Worm (Caenorhabditis elegans) whole organism, L4 larva: ENCODE results near the gene vab-3.

Experiments
- F10B5.3 ChIP-seq: sonication (generic microtip); optimal IDR thresholded peaks from 2 replicates; lab custom pipeline; 2016; ENCODE audit warnings: mild to moderate bottlenecking, missing genetic modification characterization, missing compliant biosample characterization
- F26F4.8 ChIP-seq: fragments of 200-800 bp; sonication (Bioruptor generic); conservative IDR thresholded peaks from 2 replicates; pipeline ENCODE4 v1.3.6; 2022; ENCODE audit warnings: missing genetic modification characterization, missing compliant biosample characterization
- T20F7.1 ChIP-seq: fragments of 200-800 bp; sonication (Bioruptor generic); optimal IDR thresholded peaks from 2 replicates; lab custom pipeline; 2018; ENCODE audit warnings: mild to moderate bottlenecking, missing genetic modification characterization, missing compliant biosample characterization
- aha-1 ChIP-seq: fragments of 150-350 bp; peaks from one replicate; lab custom pipeline; 2014; ENCODE audit warnings: missing biosample characterization, missing genetic modification characterization
- ama-1 ChIP-seq: fragments of 150-350 bp; optimal IDR thresholded peaks from 2 replicates; lab custom pipeline; 2014; ENCODE audit warnings: inconsistent platforms, mixed read lengths
- arid-1 ChIP-seq: fragments of 200-800 bp; sonication (Bioruptor generic); conservative IDR thresholded peaks from 2 replicates; pipeline ENCODE4 v1.3.6; 2022; ENCODE audit warnings: missing genetic modification reagents, missing genetic modification characterization, missing compliant biosample characterization
- ceh-28 ChIP-seq: fragments of 150-350 bp; optimal IDR thresholded peaks from 2 replicates; lab custom pipeline; 2014; ENCODE audit warnings: missing biosample characterization, missing genetic modification reagents, missing genetic modification characterization
- ces-1 ChIP-seq: fragments of 150-350 bp; sonication (generic microtip); optimal IDR thresholded peaks from 4 replicates; lab custom pipeline; 2014; ENCODE audit warnings: missing biosample characterization, missing genetic modification reagents, missing genetic modification characterization
- daf-16 ChIP-seq, 3 experiments: sonication (generic microtip); optimal IDR thresholded peaks; 2 replicates each; lab custom pipeline; 2016 to 2017; ENCODE audit warnings: missing genetic modification characterization in 3 of 3, missing genetic modification reagents in 3 of 3, mild to moderate bottlenecking in 2 of 3, missing compliant biosample characterization in 2 of 3, missing biosample characterization in 1 of 3, moderate library complexity in 1 of 3
- dmd-9 ChIP-seq: fragments of 200-800 bp; sonication (Bioruptor generic); IDR thresholded peaks from 2 replicates; pipeline ENCODE4 v1.3.6; 2022; ENCODE audit warnings: missing genetic modification reagents, missing genetic modification characterization, missing compliant biosample characterization
- dpl-1 ChIP-seq: fragments of 150-350 bp; optimal IDR thresholded peaks from 2 replicates; lab custom pipeline; 2014; ENCODE audit warnings: missing biosample characterization, missing genetic modification reagents, missing genetic modification characterization
- fkh-10 ChIP-seq: fragments of 150-350 bp; optimal IDR thresholded peaks from 2 replicates; lab custom pipeline; 2014; ENCODE audit warnings: missing biosample characterization, missing genetic modification reagents, missing genetic modification characterization
- fos-1 ChIP-seq: fragments of 150-350 bp; optimal IDR thresholded peaks from 2 replicates; lab custom pipeline; 2014; ENCODE audit warnings: missing biosample characterization, missing genetic modification characterization
- hif-1 ChIP-seq, 2 experiments: sonication (generic microtip); optimal IDR thresholded peaks; 2 replicates each; lab custom pipeline; 2016 to 2017; ENCODE audit warnings: missing compliant biosample characterization in 2 of 2, missing genetic modification characterization in 2 of 2, missing genetic modification reagents in 2 of 2, missing genotype in 2 of 2, mild to moderate bottlenecking in 1 of 2
- hlh-30 ChIP-seq: sonication (generic microtip); optimal IDR thresholded peaks from 2 replicates; lab custom pipeline; 2017; ENCODE audit warnings: antibody characterized with exemption, mild to moderate bottlenecking, missing genetic modification characterization, missing compliant biosample characterization; ENCODE audit not compliant: insufficient read depth
- hmg-1.1 ChIP-seq: fragments of 200-800 bp; sonication (Bioruptor generic); IDR thresholded peaks from 2 replicates; pipeline ENCODE4 v1.3.6; 2022; ENCODE audit warnings: missing genetic modification reagents, missing genetic modification characterization, missing compliant biosample characterization
- lim-7 ChIP-seq: fragments of 200-800 bp; sonication (Bioruptor generic); IDR thresholded peaks from 2 replicates; pipeline ENCODE4 v1.3.6; 2022; ENCODE audit warnings: missing genetic modification characterization, missing compliant biosample characterization
- lin-15B ChIP-seq: fragments of 150-350 bp; sonication (generic microtip); optimal IDR thresholded peaks from 3 replicates; lab custom pipeline; 2014; ENCODE audit warnings: missing biosample characterization, missing genetic modification characterization
- lir-3 ChIP-seq: sonication (generic microtip); optimal IDR thresholded peaks from 2 replicates; lab custom pipeline; 2016; ENCODE audit warnings: mild to moderate bottlenecking, missing genetic modification characterization, missing compliant biosample characterization
- lsy-2 ChIP-seq, 2 experiments: fragments of 150-350 bp in 1 of 2; sonication (generic microtip) in 1 of 2; optimal IDR thresholded peaks; 2 replicates each; lab custom pipeline; 2014 to 2017; ENCODE audit warnings: missing biosample characterization in 2 of 2, missing genetic modification characterization in 2 of 2
- mep-1 ChIP-seq: fragments of 150-350 bp; sonication (generic microtip); optimal IDR thresholded peaks from 3 replicates; lab custom pipeline; 2014; ENCODE audit warnings: missing biosample characterization, missing genetic modification characterization
- nhr-11 ChIP-seq: fragments of 150-350 bp; optimal IDR thresholded peaks from 2 replicates; lab custom pipeline; 2014; ENCODE audit warnings: missing biosample characterization, missing genetic modification characterization
- nhr-237 ChIP-seq: sonication (generic microtip); optimal IDR thresholded peaks from 2 replicates; lab custom pipeline; 2017; ENCODE audit warnings: missing biosample characterization, missing genetic modification characterization
- nhr-25 ChIP-seq: sonication (generic microtip); optimal IDR thresholded peaks from 2 replicates; lab custom pipeline; 2017; ENCODE audit warnings: missing genetic modification characterization, mild to moderate bottlenecking, missing compliant biosample characterization, antibody characterized with exemption, moderate library complexity, borderline replicate concordance; ENCODE audit not compliant: insufficient read depth
- nhr-28 ChIP-seq: fragments of 150-350 bp; optimal IDR thresholded peaks from 2 replicates; lab custom pipeline; 2014; ENCODE audit warnings: missing biosample characterization, missing genetic modification characterization
- nhr-42 ChIP-seq: fragments of 200-800 bp; sonication (Bioruptor generic); IDR thresholded peaks from 2 replicates; pipeline ENCODE4 v1.3.6; 2022; ENCODE audit warnings: missing genetic modification characterization, missing compliant biosample characterization
- nhr-6 ChIP-seq: fragments of 150-350 bp; optimal IDR thresholded peaks from 2 replicates; lab custom pipeline; 2014; ENCODE audit warnings: missing biosample characterization, missing genetic modification characterization
- pqm-1 ChIP-seq: sonication (generic microtip); optimal IDR thresholded peaks from 2 replicates; lab custom pipeline; 2017; ENCODE audit warnings: missing biosample characterization, missing genetic modification characterization
- tra-1 ChIP-seq: fragments of 200-800 bp; sonication (Bioruptor generic); IDR thresholded peaks from 2 replicates; pipeline ENCODE4 v1.3.6; 2022; ENCODE audit warnings: missing genetic modification reagents, missing genetic modification characterization, missing compliant biosample characterization
- unc-130 ChIP-seq: sonication (generic microtip); optimal IDR thresholded peaks from 2 replicates; lab custom pipeline; 2016; ENCODE audit warnings: missing genetic modification reagents, missing genetic modification characterization, missing compliant biosample characterization
- unc-62 ChIP-seq, 3 experiments: fragments of 150-350 bp in 1 of 3; sonication (generic microtip); optimal IDR thresholded peaks in 2 of 3; peaks in 1 of 3; 1 replicate in 1 of 3; 2 replicates in 2 of 3; lab custom pipeline; 2014 to 2017; ENCODE audit warnings: missing biosample characterization in 3 of 3, missing genetic modification characterization in 3 of 3, missing genetic modification reagents in 3 of 3, missing genotype in 1 of 3
- zfp-2 ChIP-seq: sonication (generic microtip); optimal IDR thresholded peaks from 2 replicates; lab custom pipeline; 2016; ENCODE audit warnings: mild to moderate bottlenecking, missing genetic modification characterization, missing compliant biosample characterization
- ztf-11 ChIP-seq: fragments of 150-350 bp; optimal IDR thresholded peaks from 2 replicates; lab custom pipeline; 2014; ENCODE audit warnings: missing biosample characterization, missing genetic modification characterization

The vab-3 gene

DNA sequence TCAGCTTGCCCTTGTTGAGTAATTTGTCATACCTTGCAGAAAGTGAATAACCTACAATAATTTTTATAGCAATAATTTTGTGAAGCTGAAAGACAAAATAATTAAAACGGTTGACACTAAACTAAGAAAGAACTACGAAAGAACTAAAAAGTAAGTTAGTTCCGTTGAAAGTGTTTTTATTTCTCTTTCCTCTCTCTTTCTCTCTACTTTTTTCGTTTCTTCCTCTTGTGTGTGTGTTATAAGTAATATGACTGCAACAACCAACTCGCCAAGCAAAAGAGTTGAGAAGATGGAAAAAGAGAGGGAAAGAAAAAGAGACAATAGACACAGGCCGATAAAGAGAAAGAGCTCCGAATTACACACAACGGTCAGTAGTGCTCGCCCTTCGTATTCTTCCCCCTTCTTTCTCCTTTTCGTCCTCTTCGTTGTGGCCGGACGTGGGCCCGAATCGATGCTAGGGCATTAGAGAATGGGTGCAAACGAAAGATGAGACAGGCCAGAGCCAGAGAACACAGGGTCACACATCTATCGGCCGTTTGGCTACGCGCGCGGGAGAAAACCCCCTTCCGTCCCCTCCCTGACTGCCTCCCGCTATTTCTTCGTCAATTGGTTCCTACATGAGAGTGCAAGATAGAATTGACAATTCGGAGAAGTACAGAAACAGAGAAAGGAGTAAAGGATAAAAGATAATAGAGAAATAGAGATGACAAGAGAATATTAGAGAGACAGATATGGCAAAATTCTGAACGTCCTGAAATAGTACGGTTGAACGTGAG lies 55.7 kb downstream of the vab-3 start, which contains the start of gene syd-2 (continued):
- TF ChIP-seq nhr-42, result 0 out of 2 replicates have a peak, but pooled peaks have one; percentile 46
- peak; percentile 72 for TF ChIP-seq nhr-28 (tag; lab: Kevin White, UChicago)
- peak; percentile 85 for TF ChIP-seq fkh-10 (GFP tag; lab: Kevin White, UChicago)
- TF ChIP-seq hif-1 (tag; optimal IDR thresholded peaks at IDR 0.05; lab: Kevin White, UChicago), result peak in 1 of 2 experiments; percentile 42
- peak; percentile 57 for TF ChIP-seq nhr-11
- TF ChIP-seq ama-1 (lab: Kevin White, UChicago), result no peak
- TF ChIP-seq fos-1, result no peak
- TF ChIP-seq lsy-2 (tag; optimal IDR thresholded peaks at IDR 0.05; lab: Kevin White, UChicago), result peak; percentile 65 to 71
- peak; percentile 21 for TF ChIP-seq dpl-1 (GFP tag; lab: Kevin White, UChicago)
- TF ChIP-seq ztf-11 (tag; lab: Kevin White, UChicago), result no peak
- TF ChIP-seq arid-1, result 0 out of 2 replicates have a peak, but pooled peaks have one; percentile 42
- no peak for TF ChIP-seq T20F7.1
- TF ChIP-seq pqm-1 (tag; lab: Kevin White, UChicago), result peak; percentile 60
- peak; percentile 54 for TF ChIP-seq nhr-6 (tag; lab: Kevin White, UChicago)
- no peak for TF ChIP-seq lim-7 (GFP tag; lab: Robert Waterston, UW)
- peak; percentile 11 for TF ChIP-seq nhr-25 (tag; lab: Kevin White, UChicago)
- TF ChIP-seq unc-130 (GFP tag; lab: Kevin White, UChicago), result no peak
- peak; percentile 80 for TF ChIP-seq tra-1 (GFP tag; lab: Robert Waterston, UW)

DNA sequence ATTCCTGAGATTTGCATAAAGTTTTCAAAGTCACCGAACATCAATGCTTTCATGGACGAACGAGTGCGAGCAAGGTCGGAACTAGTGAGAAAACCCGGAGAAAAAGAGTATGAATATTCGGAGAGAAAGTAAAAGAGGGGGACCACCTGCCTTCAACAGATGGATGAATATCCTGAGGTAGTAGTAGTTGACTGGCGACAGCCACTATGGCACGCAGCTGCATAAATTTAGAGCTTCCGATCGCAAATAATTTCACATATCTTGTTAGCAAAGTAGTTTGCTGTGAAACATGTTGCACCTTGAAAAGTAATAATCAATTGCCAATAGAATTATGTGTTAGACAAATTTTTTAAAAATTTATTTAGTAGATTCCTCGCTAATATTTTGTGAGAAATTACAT lies 57.1 kb downstream of the vab-3 start:
- TF ChIP-seq aha-1 (tag; lab: Kevin White, UChicago) (peak; percentile 94), zfp-2 (no peak)
- TF ChIP-seq, all 104 proteins: peak for 1

DNA sequence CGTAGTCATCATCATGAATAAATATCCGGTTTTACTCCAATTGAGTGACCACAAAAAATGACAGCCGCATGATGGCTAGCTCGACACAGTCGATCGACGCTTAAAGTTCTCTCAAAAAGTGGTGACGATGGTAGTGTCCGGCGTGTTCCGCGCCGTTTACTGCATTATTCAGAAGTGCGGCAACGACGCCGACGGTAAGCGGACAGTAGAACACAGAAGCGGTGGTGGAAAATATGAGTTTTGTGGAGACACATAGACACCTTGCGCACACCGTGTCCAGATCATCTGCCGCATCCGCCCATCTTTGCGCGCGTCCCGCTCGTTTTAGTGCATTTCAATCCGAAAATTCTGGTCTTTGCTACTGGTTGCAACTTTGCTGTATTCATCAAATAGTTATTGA lies 59.5 kb downstream of the vab-3 start, which contains the start of gene F59F5.7:
Gene F59F5.7, plus strand, starts transcription at position 301 of the 400 bp plus-strand sequence.
- TF ChIP-seq lir-3 (no peak), aha-1 (tag; lab: Kevin White, UChicago) (peak; percentile 62)

DNA sequence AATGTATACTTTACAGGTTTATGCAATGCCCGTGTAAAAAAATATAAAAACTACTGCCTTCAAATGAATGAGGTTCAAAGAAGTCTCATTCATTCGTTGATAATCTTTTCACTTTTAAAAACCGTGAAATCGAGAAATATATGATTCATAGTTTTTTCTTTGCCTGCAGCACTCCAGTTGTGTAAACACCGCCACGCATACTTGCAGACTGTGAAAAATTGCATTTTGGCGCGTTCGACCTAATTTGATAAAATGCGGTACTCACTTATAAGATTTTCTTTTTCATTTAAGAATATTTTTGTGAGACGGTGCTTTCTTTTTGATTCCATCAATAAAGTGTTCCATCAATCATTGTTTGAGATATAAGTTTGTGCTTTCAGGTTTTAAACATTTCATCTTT lies 67.1 kb downstream of the vab-3 start:
- TF ChIP-seq nhr-237 (tag; lab: Kevin White, UChicago) (no peak), F26F4.8 (GFP tag; lab: Robert Waterston, UW) (no peak), dpl-1 (GFP tag; lab: Kevin White, UChicago) (peak; percentile 66), daf-16 (GFP tag; optimal IDR thresholded peaks at IDR 0.05; lab: Kevin White, UChicago) (no peak), daf-16 (tag; optimal IDR thresholded peaks at IDR 0.05; lab: Kevin White, UChicago) (peak; percentile 36), mep-1 (peak; percentile 60), lin-15B (tag; lab: Kevin White, UChicago) (no peak), unc-62 (GFP tag; optimal IDR thresholded peaks at IDR 0.05 in 1 of 2; lab: Kevin White, UChicago) (peak in 1 of 2 experiments; percentile 11), unc-62 (tag; optimal IDR thresholded peaks at IDR 0.05; lab: Kevin White, UChicago) (no peak), ceh-28 (tag; lab: Kevin White, UChicago) (no peak), aha-1 (tag; lab: Kevin White, UChicago) (peak; percentile 75), ces-1 (GFP tag; lab: Kevin White, UChicago) (peak; percentile 17), F10B5.3 (no peak), hmg-1.1 (GFP tag; lab: Robert Waterston, UW) (peak; percentile 56), hlh-30 (peak; percentile 5), dmd-9 (GFP tag; lab: Robert Waterston, UW) (no peak)
